Fruit fly (Drosophila melanogaster) whole organism, embryonic: ENCODE data around the gene PIG-T.

Source experiments
- CG1024 ChIP-seq: fragments of 200-800 bp; sonication (Bioruptor generic); IDR thresholded peaks from 2 replicates; pipeline ENCODE4 v1.3.6; 2022; ENCODE audit warnings: missing biosample characterization, missing genetic modification characterization
- CG11456 ChIP-seq: fragments of 200-800 bp; sonication (Bioruptor generic); IDR thresholded peaks from 3 replicates; pipeline ENCODE4 v1.3.6; 2022; ENCODE audit warnings: missing biosample characterization, missing genetic modification characterization
- CG12236 ChIP-seq: fragments of 200-800 bp; sonication (Bioruptor generic); optimal IDR thresholded peaks from 2 replicates; lab custom pipeline; 2016; ENCODE audit warnings: missing biosample characterization, missing genetic modification characterization
- CG12769 ChIP-seq: fragments of 200-800 bp; sonication (Bioruptor generic); optimal IDR thresholded peaks from 2 replicates; lab custom pipeline; 2019; ENCODE audit warnings: missing biosample characterization, mild to moderate bottlenecking, missing genetic modification characterization, moderate library complexity
- CG14050 ChIP-seq: fragments of 200-800 bp; sonication (Bioruptor generic); IDR thresholded peaks from 3 replicates; pipeline ENCODE4 v1.3.6; 2022; ENCODE audit warnings: missing biosample characterization, missing genetic modification characterization
- CG17912 ChIP-seq: fragments of 200-800 bp; sonication (Bioruptor generic); optimal IDR thresholded peaks from 2 replicates; lab custom pipeline; 2018; ENCODE audit warnings: missing biosample characterization, mild to moderate bottlenecking, missing genetic modification characterization
- CG2120 ChIP-seq: fragments of 200-800 bp; sonication (Bioruptor generic); optimal IDR thresholded peaks from 3 replicates; lab custom pipeline; 2016; ENCODE audit warnings: missing biosample characterization, missing genetic modification characterization
- CG2889 ChIP-seq: fragments of 200-800 bp; sonication (Bioruptor generic); IDR thresholded peaks from 3 replicates; pipeline ENCODE4 v1.3.6; 2022; ENCODE audit warnings: missing biosample characterization, missing genetic modification characterization
- CG3163 ChIP-seq: fragments of 200-800 bp; sonication (Bioruptor generic); optimal IDR thresholded peaks from 3 replicates; lab custom pipeline; 2016; ENCODE audit warnings: missing biosample characterization, missing genetic modification characterization
- CG3281 ChIP-seq: fragments of 200-800 bp; sonication (Bioruptor generic); optimal IDR thresholded peaks from 3 replicates; lab custom pipeline; 2017; ENCODE audit warnings: missing biosample characterization, mild to moderate bottlenecking, missing genetic modification characterization
- CG3407 ChIP-seq: fragments of 200-800 bp; sonication (Bioruptor generic); optimal IDR thresholded peaks from 2 replicates; lab custom pipeline; 2018; ENCODE audit warnings: missing biosample characterization, mild to moderate bottlenecking, missing genetic modification characterization
- CG43689 ChIP-seq: fragments of 200-800 bp; sonication (Bioruptor generic); IDR thresholded peaks from 2 replicates; pipeline ENCODE4 v1.3.6; 2022; ENCODE audit warnings: missing biosample characterization, missing genetic modification characterization
- CG4617 ChIP-seq: fragments of 200-800 bp; sonication (Bioruptor generic); optimal IDR thresholded peaks from 3 replicates; lab custom pipeline; 2016; ENCODE audit warnings: missing biosample characterization, missing genetic modification characterization, borderline replicate concordance
- CG4820 ChIP-seq: fragments of 200-800 bp; sonication (Bioruptor generic); optimal IDR thresholded peaks from 3 replicates; lab custom pipeline; 2016; ENCODE audit warnings: missing biosample characterization, missing genetic modification characterization
- CG5245 ChIP-seq: fragments of 200-800 bp; sonication (Bioruptor generic); optimal IDR thresholded peaks from 3 replicates; lab custom pipeline; 2016; ENCODE audit warnings: missing biosample characterization, missing genetic modification characterization
- CG6175 ChIP-seq: fragments of 200-800 bp; sonication (Bioruptor generic); IDR thresholded peaks from 3 replicates; pipeline ENCODE4 v1.3.6; 2022; ENCODE audit warnings: missing biosample characterization, missing genetic modification characterization
- CG6654 ChIP-seq: fragments of 200-800 bp; sonication (Bioruptor generic); optimal IDR thresholded peaks from 2 replicates; lab custom pipeline; 2017; ENCODE audit warnings: missing biosample characterization, mild to moderate bottlenecking, missing genetic modification characterization
- CG7271 ChIP-seq: fragments of 200-800 bp; sonication (Bioruptor generic); optimal IDR thresholded peaks from 2 replicates; lab custom pipeline; 2018; ENCODE audit warnings: missing biosample characterization, mild to moderate bottlenecking, missing genetic modification characterization, moderate library complexity
- CG7372 ChIP-seq: fragments of 200-800 bp; sonication (Bioruptor generic); IDR thresholded peaks from 2 replicates; pipeline ENCODE4 v1.3.6; 2022; ENCODE audit warnings: missing biosample characterization, missing genetic modification characterization
- CG7839 ChIP-seq: fragments of 200-800 bp; sonication (Bioruptor generic); optimal IDR thresholded peaks from 3 replicates; lab custom pipeline; 2018; ENCODE audit warnings: missing biosample characterization, mild to moderate bottlenecking, missing genetic modification characterization, moderate library complexity
- Dp ChIP-seq: fragments of 200-800 bp; sonication (Bioruptor generic); optimal IDR thresholded peaks from 2 replicates; lab custom pipeline; 2018; ENCODE audit warnings: missing biosample characterization, mild to moderate bottlenecking, missing genetic modification characterization, moderate library complexity
- Elba2 ChIP-seq: fragments of 200-800 bp; sonication (Bioruptor generic); optimal IDR thresholded peaks from 3 replicates; lab custom pipeline; 2016; ENCODE audit warnings: missing biosample characterization, missing genetic modification characterization
- HLH54F ChIP-seq: fragments of 200-800 bp; sonication (Bioruptor generic); optimal IDR thresholded peaks from 3 replicates; lab custom pipeline; 2016; ENCODE audit warnings: missing biosample characterization, missing genetic modification characterization
- Hey ChIP-seq: fragments of 200-800 bp; sonication (Bioruptor generic); optimal IDR thresholded peaks from 3 replicates; lab custom pipeline; 2018; ENCODE audit warnings: missing biosample characterization, mild to moderate bottlenecking, missing genetic modification characterization
- Hmx ChIP-seq: fragments of 200-800 bp; sonication (Bioruptor generic); optimal IDR thresholded peaks from 2 replicates; lab custom pipeline; 2016; ENCODE audit warnings: missing biosample characterization, missing genetic modification characterization
- Hr3 ChIP-seq: fragments of 200-800 bp; sonication (Bioruptor generic); optimal IDR thresholded peaks from 3 replicates; lab custom pipeline; 2016; ENCODE audit warnings: missing biosample characterization, missing genetic modification characterization
- Lhr ChIP-seq: fragments of 200-800 bp; sonication (Bioruptor generic); optimal IDR thresholded peaks from 3 replicates; lab custom pipeline; 2017; ENCODE audit warnings: mild to moderate bottlenecking, missing biosample characterization, missing genetic modification reagents, missing genetic modification characterization
- Meics ChIP-seq: fragments of 200-800 bp; sonication (Bioruptor generic); optimal IDR thresholded peaks from 2 replicates; lab custom pipeline; 2017; ENCODE audit warnings: missing biosample characterization, mild to moderate bottlenecking, missing genetic modification characterization
- NK7.1 ChIP-seq: fragments of 200-800 bp; sonication (Bioruptor generic); optimal IDR thresholded peaks from 3 replicates; lab custom pipeline; 2016; ENCODE audit warnings: missing biosample characterization, missing genetic modification characterization
- Neu2 ChIP-seq: fragments of 200-800 bp; sonication (Bioruptor generic); optimal IDR thresholded peaks from 3 replicates; lab custom pipeline; 2016; ENCODE audit warnings: missing biosample characterization, missing genetic modification characterization, borderline replicate concordance
- Opbp ChIP-seq: fragments of 200-800 bp; sonication (Bioruptor generic); IDR thresholded peaks from 3 replicates; pipeline ENCODE4 v1.3.6; 2022; ENCODE audit warnings: missing biosample characterization, missing genetic modification characterization; ENCODE audit not compliant: partially characterized antibody
- Ptx1 ChIP-seq: fragments of 200-800 bp; sonication (Bioruptor generic); IDR thresholded peaks from 2 replicates; pipeline ENCODE4 v1.3.6; 2022; ENCODE audit warnings: missing biosample characterization, missing genetic modification characterization
- Side ChIP-seq: fragments of 200-800 bp; sonication (Bioruptor generic); optimal IDR thresholded peaks from 2 replicates; lab custom pipeline; 2016; ENCODE audit warnings: missing biosample characterization, missing genetic modification characterization
- al ChIP-seq: fragments of 200-800 bp; sonication (Bioruptor generic); IDR thresholded peaks from 2 replicates; pipeline ENCODE4 v1.3.6; 2022; ENCODE audit warnings: missing biosample characterization, missing genetic modification characterization
- ato ChIP-seq: fragments of 200-800 bp; sonication (Bioruptor generic); IDR thresholded peaks from 2 replicates; pipeline ENCODE4 v1.3.6; 2022; ENCODE audit warnings: missing biosample characterization, missing genetic modification characterization; ENCODE audit not compliant: partially characterized antibody
- cato ChIP-seq: fragments of 200-800 bp; sonication (Bioruptor generic); optimal IDR thresholded peaks from 2 replicates; lab custom pipeline; 2016; ENCODE audit warnings: missing biosample characterization, missing genetic modification characterization, borderline replicate concordance
- emc ChIP-seq: fragments of 200-800 bp; sonication (Bioruptor generic); optimal IDR thresholded peaks from 2 replicates; lab custom pipeline; 2016; ENCODE audit warnings: missing biosample characterization, missing genetic modification characterization
- esg ChIP-seq: fragments of 200-800 bp; sonication (Bioruptor generic); conservative IDR thresholded peaks from 2 replicates; pipeline ENCODE4 v1.3.6; 2022; ENCODE audit warnings: missing biosample characterization, missing genetic modification characterization
- grau ChIP-seq: fragments of 200-800 bp; optimal IDR thresholded peaks from 3 replicates; lab custom pipeline; 2019; ENCODE audit warnings: missing biosample characterization, mild to moderate bottlenecking, missing genetic modification characterization, moderate library complexity
- gsb-n ChIP-seq: fragments of 200-800 bp; sonication (Bioruptor generic); optimal IDR thresholded peaks from 3 replicates; lab custom pipeline; 2018; ENCODE audit warnings: missing biosample characterization, mild to moderate bottlenecking, missing genetic modification characterization
- ind ChIP-seq: fragments of 200-800 bp; sonication (Bioruptor generic); optimal IDR thresholded peaks from 3 replicates; lab custom pipeline; 2016; ENCODE audit warnings: missing biosample characterization, missing genetic modification characterization
- ken ChIP-seq: fragments of 200-800 bp; sonication (Bioruptor generic); IDR thresholded peaks from 3 replicates; pipeline ENCODE4 v1.3.6; 2022; ENCODE audit warnings: missing biosample characterization, missing genetic modification characterization
- mirr ChIP-seq: fragments of 200-800 bp; sonication (Bioruptor generic); optimal IDR thresholded peaks from 3 replicates; lab custom pipeline; 2018; ENCODE audit warnings: missing biosample characterization, mild to moderate bottlenecking, missing genetic modification characterization
- nom ChIP-seq: fragments of 200-800 bp; sonication (Bioruptor generic); optimal IDR thresholded peaks from 2 replicates; lab custom pipeline; 2017; ENCODE audit warnings: missing biosample characterization, missing genetic modification characterization, mild to moderate bottlenecking, moderate library complexity, missing genetic modification reagents
- so ChIP-seq: fragments of 200-800 bp; sonication (Bioruptor generic); IDR thresholded peaks from 3 replicates; pipeline ENCODE4 v1.3.6; 2022; ENCODE audit warnings: missing biosample characterization, missing genetic modification characterization
- sob ChIP-seq: fragments of 200-800 bp; sonication (Bioruptor generic); IDR thresholded peaks from 2 replicates; pipeline ENCODE4 v1.3.6; 2022; ENCODE audit warnings: missing biosample characterization, missing genetic modification characterization
- vfl ChIP-seq: fragments of 200-800 bp; sonication (Bioruptor generic); optimal IDR thresholded peaks from 2 replicates; lab custom pipeline; 2016; ENCODE audit warnings: missing biosample characterization, missing genetic modification characterization
- vvl ChIP-seq: fragments of 200-800 bp; sonication (Bioruptor generic); IDR thresholded peaks from 2 replicates; pipeline ENCODE4 v1.3.6; 2022; ENCODE audit warnings: missing biosample characterization, missing genetic modification characterization
- wor ChIP-seq: fragments of 200-800 bp; sonication (Bioruptor generic); IDR thresholded peaks from 2 replicates; pipeline ENCODE4 v1.3.6; 2022; ENCODE audit warnings: missing biosample characterization, missing genetic modification characterization
- yki ChIP-seq: fragments of >200 bp; optimal IDR thresholded peaks from 3 replicates; lab custom pipeline; 2018

The PIG-T gene

dm6 chrX:8398177-8399018, 8.7 kb downstream of the PIG-T start, which contains the start of gene CG10555 (continued):
- TF ChIP-seq CG7839 (tag; lab: Kevin White, UChicago) (peak; percentile 68), Hmx (GFP tag; lab: Kevin White, UChicago) (peak; percentile 64), emc (peak; percentile 63), CG2120 (GFP tag; lab: Kevin White, UChicago) (peak; percentile 95), CG12769 (tag; lab: Kevin White, UChicago) (peak; percentile 86), CG17912 (GFP tag; lab: Kevin White, UChicago) (peak; percentile 10), CG3407 (peak; percentile 58), ato (GFP tag; lab: Robert Waterston, UW) (peak; percentile 62; the same call in 1 of the 2 replicates), Dp (GFP tag; lab: Kevin White, UChicago) (peak; percentile 11), CG11456 (GFP tag; lab: Robert Waterston, UW) (peak; percentile 88), esg (GFP tag; lab: Robert Waterston, UW) (peak; percentile 90), CG5245 (peak; percentile 50), Lhr (GFP tag; lab: Kevin White, UChicago) (peak; percentile 41), sob (GFP tag; lab: Robert Waterston, UW) (peak; percentile 94), CG4820 (GFP tag; lab: Kevin White, UChicago) (peak; percentile 87), CG4617 (GFP tag; lab: Kevin White, UChicago) (peak; percentile 19), mirr (GFP tag; lab: Kevin White, UChicago) (peak; percentile 71), wor (GFP tag; lab: Robert Waterston, UW) (peak; percentile 93), CG12236 (peak; percentile 70), Meics (GFP tag; lab: Kevin White, UChicago) (peak; percentile 78), Opbp (peak; percentile 78), CG3281 (peak; percentile 63), CG43689 (peak; percentile 66), gsb-n (tag; lab: Kevin White, UChicago) (peak; percentile 21), CG7372 (peak; percentile 84), vfl (GFP tag; lab: Kevin White, UChicago) (peak; percentile 84), CG3163 (GFP tag; lab: Kevin White, UChicago) (peak; percentile 70), CG7271 (peak; percentile 35), CG1024 (GFP tag; lab: Robert Waterston, UW) (peak; percentile 51), NK7.1 (GFP tag; lab: Kevin White, UChicago) (peak; percentile 46), Elba2 (GFP tag; lab: Kevin White, UChicago) (peak; percentile 61), yki (lab: Kevin White, UChicago) (no peak), cato (peak; percentile 79), nom (GFP tag; lab: Kevin White, UChicago) (no peak), CG6654 (GFP tag; lab: Kevin White, UChicago) (peak; percentile 47), so (GFP tag; lab: Robert Waterston, UW) (peak; percentile 81; the same call in 2 of the 3 replicates), Hey (no peak), ken (GFP tag; lab: Robert Waterston, UW) (peak; percentile 96), CG14050 (GFP tag; lab: Robert Waterston, UW) (peak; percentile 82), Neu2 (GFP tag; lab: Kevin White, UChicago) (peak; percentile 38), ind (peak; percentile 90), Ptx1 (GFP tag; lab: Robert Waterston, UW) (peak; percentile 89), CG6175 (GFP tag; lab: Robert Waterston, UW) (peak; percentile 70; the same call in 1 of the 3 replicates), grau (tag; lab: Kevin White, UChicago) (peak; percentile 81), al (GFP tag; lab: Robert Waterston, UW) (peak; percentile 74), HLH54F (GFP tag; lab: Kevin White, UChicago) (peak; percentile 95), CG2889 (GFP tag; lab: Robert Waterston, UW) (peak; percentile 76), Hr3 (GFP tag; lab: Kevin White, UChicago) (peak; percentile 89), Side (GFP tag; lab: Kevin White, UChicago) (peak; percentile 77), vvl (GFP tag; lab: Robert Waterston, UW) (peak; percentile 85)
